Fruit fly (Drosophila melanogaster) whole organism, embryonic: ENCODE measurements around the gene CG15439.

ENCODE experiments used
- Aef1 ChIP-seq: fragments of 200-800 bp; sonication (Bioruptor generic); IDR thresholded peaks from 3 replicates; pipeline ENCODE4 v1.3.6; 2022; ENCODE audit warnings: missing biosample characterization, missing genetic modification characterization
- Atf3 ChIP-seq: fragments of 200-800 bp; sonication (Bioruptor generic); optimal IDR thresholded peaks from 3 replicates; lab custom pipeline; 2016; ENCODE audit warnings: missing biosample characterization, missing genetic modification characterization
- BEAF-32 ChIP-seq: fragments of 200-800 bp; sonication (Bioruptor generic); optimal IDR thresholded peaks from 3 replicates; lab custom pipeline; 2017; ENCODE audit warnings: missing biosample characterization, missing genetic modification characterization, mild to moderate bottlenecking, moderate library complexity, missing genetic modification reagents
- CG10543 ChIP-seq: fragments of 200-800 bp; sonication (Bioruptor generic); optimal IDR thresholded peaks from 3 replicates; lab custom pipeline; 2017; ENCODE audit warnings: missing biosample characterization, mild to moderate bottlenecking, missing genetic modification characterization, moderate library complexity
- CG11398 ChIP-seq: fragments of 200-800 bp; sonication (Bioruptor generic); optimal IDR thresholded peaks from 2 replicates; lab custom pipeline; 2016; ENCODE audit warnings: missing biosample characterization, missing genetic modification characterization
- CG11723 ChIP-seq: fragments of 200-800 bp; sonication (Bioruptor generic); optimal IDR thresholded peaks from 2 replicates; lab custom pipeline; 2017; ENCODE audit warnings: missing biosample characterization, mild to moderate bottlenecking, missing genetic modification characterization
- CG12769 ChIP-seq: fragments of 200-800 bp; sonication (Bioruptor generic); optimal IDR thresholded peaks from 2 replicates; lab custom pipeline; 2019; ENCODE audit warnings: missing biosample characterization, mild to moderate bottlenecking, missing genetic modification characterization, moderate library complexity
- CG12942 ChIP-seq: fragments of 200-800 bp; sonication (Bioruptor generic); optimal IDR thresholded peaks from 3 replicates; lab custom pipeline; 2016; ENCODE audit warnings: missing biosample characterization, missing genetic modification characterization
- CG14667 ChIP-seq: fragments of 200-800 bp; sonication (Bioruptor generic); IDR thresholded peaks from 2 replicates; pipeline ENCODE4 v1.3.6; 2022; ENCODE audit warnings: missing biosample characterization, missing genetic modification characterization
- CG15696 ChIP-seq: fragments of 200-800 bp; sonication (Bioruptor generic); optimal IDR thresholded peaks from 2 replicates; lab custom pipeline; 2019; ENCODE audit warnings: missing biosample characterization, mild to moderate bottlenecking, missing genetic modification characterization, moderate library complexity
- CG1647 ChIP-seq: fragments of 200-800 bp; sonication (Bioruptor generic); optimal IDR thresholded peaks from 3 replicates; lab custom pipeline; 2016; ENCODE audit warnings: missing biosample characterization, missing genetic modification characterization
- CG16779 ChIP-seq: fragments of 200-800 bp; sonication (Bioruptor generic); IDR thresholded peaks from 2 replicates; pipeline ENCODE4 v1.3.6; 2022; ENCODE audit warnings: missing biosample characterization, missing genetic modification characterization
- CG2116 ChIP-seq: fragments of 200-800 bp; sonication (Bioruptor generic); optimal IDR thresholded peaks from 3 replicates; lab custom pipeline; 2018; ENCODE audit warnings: missing biosample characterization, mild to moderate bottlenecking, missing genetic modification characterization
- CG30020 ChIP-seq: fragments of 200-800 bp; optimal IDR thresholded peaks from 2 replicates; lab custom pipeline; 2019; ENCODE audit warnings: missing biosample characterization, mild to moderate bottlenecking, missing genetic modification characterization, moderate library complexity
- CG31365 ChIP-seq: fragments of 200-800 bp; sonication (Bioruptor generic); optimal IDR thresholded peaks from 2 replicates; lab custom pipeline; 2018; ENCODE audit warnings: missing biosample characterization, mild to moderate bottlenecking, missing genetic modification characterization
- CG31441 ChIP-seq: fragments of 200-800 bp; sonication (Bioruptor generic); IDR thresholded peaks from 2 replicates; pipeline ENCODE4 v1.3.6; 2022; ENCODE audit warnings: missing biosample characterization, missing genetic modification characterization
- CG3726 ChIP-seq: fragments of 200-800 bp; sonication (Bioruptor generic); IDR thresholded peaks from 3 replicates; pipeline ENCODE4, ENCODE4 v1.3.6; 2022; ENCODE audit warnings: missing biosample characterization, missing genetic modification characterization
- CG4282 ChIP-seq: fragments of 200-800 bp; sonication (Bioruptor generic); optimal IDR thresholded peaks from 2 replicates; lab custom pipeline; 2016; ENCODE audit warnings: missing biosample characterization, missing genetic modification characterization
- CG4404 ChIP-seq: fragments of 200-800 bp; sonication (Bioruptor generic); IDR thresholded peaks from 2 replicates; pipeline ENCODE4 v1.3.6; 2022; ENCODE audit warnings: missing biosample characterization, missing genetic modification characterization
- CG6765 ChIP-seq: fragments of 200-800 bp; sonication (Bioruptor generic); optimal IDR thresholded peaks from 3 replicates; lab custom pipeline; 2017; ENCODE audit warnings: missing biosample characterization, mild to moderate bottlenecking, missing genetic modification characterization
- CG9215 ChIP-seq: fragments of 200-800 bp; sonication (Bioruptor generic); IDR thresholded peaks from 2 replicates; pipeline ENCODE4 v1.3.6; 2022; ENCODE audit warnings: missing biosample characterization, missing genetic modification characterization
- Dp ChIP-seq: fragments of 200-800 bp; sonication (Bioruptor generic); optimal IDR thresholded peaks from 2 replicates; lab custom pipeline; 2018; ENCODE audit warnings: missing biosample characterization, mild to moderate bottlenecking, missing genetic modification characterization, moderate library complexity
- Drgx ChIP-seq: fragments of 200-800 bp; sonication (Bioruptor generic); IDR thresholded peaks from 2 replicates; pipeline ENCODE4 v1.3.6; 2022; ENCODE audit warnings: missing biosample characterization, missing genetic modification characterization
- H2.0 ChIP-seq: fragments of 200-800 bp; sonication (Bioruptor generic); IDR thresholded peaks from 2 replicates; pipeline ENCODE4 v1.3.6; 2022; ENCODE audit warnings: missing biosample characterization, missing genetic modification characterization
- Jarid2 ChIP-seq: fragments of 200-800 bp; sonication (Bioruptor generic); optimal IDR thresholded peaks from 3 replicates; lab custom pipeline; 2017; ENCODE audit warnings: mild to moderate bottlenecking, missing biosample characterization, missing genetic modification reagents, missing genetic modification characterization
- MESR4 ChIP-seq: fragments of 200-800 bp; sonication (Bioruptor generic); optimal IDR thresholded peaks from 2 replicates; lab custom pipeline; 2018; ENCODE audit warnings: missing biosample characterization, mild to moderate bottlenecking, missing genetic modification characterization, moderate library complexity
- Nf-YC ChIP-seq: fragments of 200-800 bp; optimal IDR thresholded peaks from 3 replicates; lab custom pipeline; 2019; ENCODE audit warnings: missing biosample characterization, mild to moderate bottlenecking, missing genetic modification characterization, moderate library complexity
- Opbp ChIP-seq: fragments of 200-800 bp; sonication (Bioruptor generic); IDR thresholded peaks from 3 replicates; pipeline ENCODE4 v1.3.6; 2022; ENCODE audit warnings: missing biosample characterization, missing genetic modification characterization; ENCODE audit not compliant: partially characterized antibody
- Trl ChIP-seq, 3 experiments: fragments of >200 bp in 2 of 3; fragments of 200-800 bp in 1 of 3; sonication (Bioruptor generic) in 1 of 3; optimal IDR thresholded peaks; 2 replicates in 1 of 3; 3 replicates in 2 of 3; lab custom pipeline; 2016 to 2017; ENCODE audit warnings: missing biosample characterization in 1 of 3, missing genetic modification characterization in 1 of 3
- ab ChIP-seq: fragments of 200-800 bp; sonication (Bioruptor generic); optimal IDR thresholded peaks from 2 replicates; lab custom pipeline; 2016; ENCODE audit warnings: missing biosample characterization, missing genetic modification characterization
- ap ChIP-seq: fragments of 200-800 bp; sonication (Bioruptor generic); IDR thresholded peaks from 2 replicates; pipeline ENCODE4 v1.3.6; 2022; ENCODE audit warnings: missing biosample characterization, missing genetic modification characterization
- bigmax ChIP-seq: fragments of 200-800 bp; sonication (Bioruptor generic); optimal IDR thresholded peaks from 2 replicates; lab custom pipeline; 2018; ENCODE audit warnings: missing biosample characterization, mild to moderate bottlenecking, missing genetic modification characterization
- bsh ChIP-seq, 2 experiments: fragments of 200-800 bp; sonication (Bioruptor generic); optimal IDR thresholded peaks; 2 replicates each; lab custom pipeline; 2017 to 2018; ENCODE audit warnings: mild to moderate bottlenecking in 2 of 2, missing biosample characterization in 2 of 2, missing genetic modification characterization in 2 of 2, moderate library complexity in 1 of 2
- cad ChIP-seq: fragments of >200 bp; optimal IDR thresholded peaks from 2 replicates; lab custom pipeline; 2017; ENCODE audit warnings: missing biosample characterization, missing genetic modification characterization
- chinmo ChIP-seq: fragments of 200-800 bp; sonication (Bioruptor generic); IDR thresholded peaks from 4 replicates; pipeline ENCODE4 v1.3.6; 2022; ENCODE audit warnings: missing biosample characterization, missing genetic modification characterization; ENCODE audit not compliant: partially characterized antibody
- chm ChIP-seq: fragments of 200-800 bp; sonication (Bioruptor generic); IDR thresholded peaks from 2 replicates; pipeline ENCODE4 v1.3.6; 2022; ENCODE audit warnings: missing biosample characterization, missing genetic modification characterization
- disco-r ChIP-seq: fragments of 200-800 bp; sonication (Bioruptor generic); optimal IDR thresholded peaks from 2 replicates; lab custom pipeline; 2016; ENCODE audit warnings: missing biosample characterization, missing genetic modification characterization
- fru ChIP-seq: fragments of >200 bp; optimal IDR thresholded peaks from 2 replicates; lab custom pipeline; 2017
- hb ChIP-seq: fragments of 200-800 bp; sonication (Bioruptor generic); IDR thresholded peaks from 3 replicates; pipeline ENCODE4 v1.3.6; 2022; ENCODE audit warnings: missing biosample characterization, missing genetic modification characterization; ENCODE audit not compliant: partially characterized antibody
- hth ChIP-seq: fragments of >200 bp; optimal IDR thresholded peaks from 2 replicates; lab custom pipeline; 2017; ENCODE audit warnings: inconsistent platforms
- insv ChIP-seq, 2 experiments: fragments of 200-800 bp; sonication (Bioruptor generic); optimal IDR thresholded peaks; 3 replicates each; lab custom pipeline; 2016 to 2018; ENCODE audit warnings: missing biosample characterization in 2 of 2, missing genetic modification characterization in 2 of 2
- klu ChIP-seq: fragments of 200-800 bp; sonication (Bioruptor generic); IDR thresholded peaks from 2 replicates; pipeline ENCODE4 v1.3.6; 2022; ENCODE audit warnings: missing biosample characterization, missing genetic modification characterization
- kni ChIP-seq: fragments of 200-800 bp; sonication (Bioruptor generic); optimal IDR thresholded peaks from 3 replicates; lab custom pipeline; 2017; ENCODE audit warnings: mild to moderate bottlenecking, missing biosample characterization, missing genetic modification reagents, missing genetic modification characterization
- nmo ChIP-seq: fragments of 200-800 bp; sonication (Bioruptor generic); optimal IDR thresholded peaks from 2 replicates; lab custom pipeline; 2018; ENCODE audit warnings: missing biosample characterization, mild to moderate bottlenecking, missing genetic modification characterization, moderate library complexity
- otp ChIP-seq: fragments of 200-800 bp; sonication (Bioruptor generic); IDR thresholded peaks from 3 replicates; pipeline ENCODE4, ENCODE4 v1.3.6; 2022; ENCODE audit warnings: missing biosample characterization, missing genetic modification characterization
- phol ChIP-seq: fragments of 200-800 bp; sonication (Bioruptor generic); optimal IDR thresholded peaks from 3 replicates; lab custom pipeline; 2018; ENCODE audit warnings: missing biosample characterization, mild to moderate bottlenecking, missing genetic modification characterization, moderate library complexity
- pum ChIP-seq: fragments of 200-800 bp; sonication (Bioruptor generic); optimal IDR thresholded peaks from 2 replicates; lab custom pipeline; 2016; ENCODE audit warnings: missing biosample characterization, missing genetic modification characterization
- sob ChIP-seq: fragments of 200-800 bp; sonication (Bioruptor generic); IDR thresholded peaks from 2 replicates; pipeline ENCODE4 v1.3.6; 2022; ENCODE audit warnings: missing biosample characterization, missing genetic modification characterization
- stwl ChIP-seq: fragments of 200-800 bp; sonication (Bioruptor generic); optimal IDR thresholded peaks from 3 replicates; lab custom pipeline; 2018; ENCODE audit warnings: missing biosample characterization, mild to moderate bottlenecking, missing genetic modification characterization, moderate library complexity
- sug ChIP-seq: fragments of 200-800 bp; optimal IDR thresholded peaks from 2 replicates; lab custom pipeline; 2019; ENCODE audit warnings: missing biosample characterization, mild to moderate bottlenecking, missing genetic modification characterization, moderate library complexity
- tin ChIP-seq: fragments of 200-800 bp; sonication (Bioruptor generic); optimal IDR thresholded peaks from 3 replicates; lab custom pipeline; 2016; ENCODE audit warnings: missing biosample characterization, missing genetic modification characterization

CG15439 gene

DNA sequence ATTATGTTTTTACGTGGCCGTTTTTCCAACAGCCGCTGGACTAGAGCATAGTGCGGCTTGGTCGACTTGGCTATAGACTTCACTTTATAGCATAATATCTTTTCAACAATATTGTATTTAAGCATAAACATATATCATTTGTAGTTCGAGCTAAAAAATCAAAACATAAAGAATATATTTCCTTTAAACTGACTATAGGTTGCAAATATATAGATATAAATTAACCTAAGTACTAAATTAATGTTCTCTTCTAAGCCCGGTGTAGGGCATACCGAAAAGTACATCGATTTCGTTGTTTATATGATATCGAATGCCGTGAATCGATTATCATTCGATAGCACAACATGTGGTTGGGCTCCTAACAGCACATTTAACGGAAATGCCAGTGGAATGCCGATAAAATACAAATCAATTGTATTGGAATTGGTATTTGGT lies 4.2 kb downstream of the CG15439 start, which contains the start of gene MFS18 (continued):
- TF ChIP-seq CG3726 (GFP tag; lab: Robert Waterston, UW) (peak; percentile 99), CG9215 (GFP tag; lab: Robert Waterston, UW) (peak; percentile 97), hb (GFP tag; lab: Robert Waterston, UW) (peak; percentile 83), ap (GFP tag; lab: Robert Waterston, UW) (peak; percentile 98), insv (GFP tag; optimal IDR thresholded peaks at IDR 0.05; lab: Kevin White, UChicago) (peak in 1 of 2 experiments; percentile 54), CG31441 (GFP tag; lab: Robert Waterston, UW) (peak; percentile 99), sug (tag; lab: Kevin White, UChicago) (peak; percentile 82), BEAF-32 (GFP tag; lab: Kevin White, UChicago) (peak; percentile 49), hth (lab: Kevin White, UChicago) (no peak), CG12942 (GFP tag; lab: Kevin White, UChicago) (peak; percentile 96), stwl (tag; lab: Kevin White, UChicago) (peak; percentile 94), fru (lab: Kevin White, UChicago) (no peak), Drgx (GFP tag; lab: Robert Waterston, UW) (peak; percentile 99), Opbp (peak; percentile 83; the same call in 2 of the 3 replicates), kni (no peak), pum (peak; percentile 80), sob (GFP tag; lab: Robert Waterston, UW) (peak; percentile 98), disco-r (GFP tag; lab: Kevin White, UChicago) (peak; percentile 65), otp (GFP tag; lab: Robert Waterston, UW) (peak; percentile 99), CG1647 (GFP tag; lab: Kevin White, UChicago) (peak; percentile 87), tin (GFP tag; lab: Kevin White, UChicago) (peak; percentile 99), CG30020 (peak; percentile 80), CG14667 (peak; percentile 99), ab (GFP tag; lab: Kevin White, UChicago) (peak; percentile 54), cad (GFP tag; lab: Kevin White, UChicago) (no peak), chm (GFP tag; lab: Robert Waterston, UW) (peak; percentile 97), Jarid2 (peak; percentile 91), Dp (GFP tag; lab: Kevin White, UChicago) (peak; percentile 43), Aef1 (GFP tag; lab: Robert Waterston, UW) (peak; percentile 98), CG15696 (tag; lab: Kevin White, UChicago) (peak; percentile 96), CG11723 (GFP tag; lab: Kevin White, UChicago) (peak; percentile 89), Atf3 (GFP tag; lab: Kevin White, UChicago) (peak; percentile 69), nmo (GFP tag; lab: Kevin White, UChicago) (peak; percentile 98), CG11398 (GFP tag; lab: Kevin White, UChicago) (peak; percentile 35), CG31365 (tag; lab: Kevin White, UChicago) (peak; percentile 89), Nf-YC (tag; lab: Kevin White, UChicago) (peak; percentile 87), CG16779 (GFP tag; lab: Robert Waterston, UW) (peak; percentile 98), CG2116 (GFP tag; lab: Kevin White, UChicago) (peak; percentile 93), chinmo (GFP tag; lab: Robert Waterston, UW) (peak; percentile 85; the same call in 2 of the 4 replicates), phol (tag; lab: Kevin White, UChicago) (peak; percentile 99), CG6765 (GFP tag; lab: Kevin White, UChicago) (peak; percentile 97), bsh (GFP tag; optimal IDR thresholded peaks at IDR 0.05; lab: Kevin White, UChicago) (peak; percentile 67 to 97), Trl (optimal IDR thresholded peaks at IDR 0.05; lab: Kevin White, UChicago) (no peak), Trl (GFP tag; optimal IDR thresholded peaks at IDR 0.05; lab: Kevin White, UChicago) (peak; percentile 79), CG4282 (GFP tag; lab: Kevin White, UChicago) (no peak), bigmax (GFP tag; lab: Kevin White, UChicago) (peak; percentile 75), MESR4 (GFP tag; lab: Kevin White, UChicago) (peak; percentile 74), CG4404 (GFP tag; lab: Robert Waterston, UW) (peak; percentile 98), CG10543 (GFP tag; lab: Kevin White, UChicago) (peak; percentile 81), H2.0 (GFP tag; lab: Robert Waterston, UW) (peak; percentile 98), CG12769 (tag; lab: Kevin White, UChicago) (no peak), klu (peak; percentile 96)
